Fruit fly (Drosophila melanogaster): ENCODE results near the gene CG7706.

CG7706 gene

dm6 chr3R:18628311-18628811, 49.3 kb upstream of the CG7706 start (continued):
- TF ChIP-seq hb (GFP tag; IDR thresholded peaks at IDR 0.05; ENCODE audit: partially characterized antibody) (peak; percentile 54; the same call in 2 of the 3 replicates), CG14860 (GFP tag; IDR thresholded peaks at IDR 0.05; ENCODE audit: partially characterized antibody) (peak; percentile 70), unpg (GFP tag; optimal IDR thresholded peaks at IDR 0.05) (no peak), Scr (GFP tag; IDR thresholded peaks at IDR 0.05; ENCODE audit: partially characterized antibody) (peak; percentile 57; the same call in 1 of the 2 replicates), CG7786 (GFP tag; optimal IDR thresholded peaks at IDR 0.05) (no peak), CG16813 (GFP tag; IDR thresholded peaks at IDR 0.05; ENCODE audit: partially characterized antibody) (peak; percentile 40; the same call in 2 of the 3 replicates), ssp (GFP tag; IDR thresholded peaks at IDR 0.05) (no peak), Sry-β (GFP tag; optimal IDR thresholded peaks at IDR 0.05) (peak; percentile 81), CG42726 (GFP tag; IDR thresholded peaks at IDR 0.05; ENCODE audit: partially characterized antibody) (0 out of 2 replicates have a peak, but pooled peaks have one; percentile 21), sc (optimal IDR thresholded peaks at IDR 0.05) (no peak), sc (GFP tag; optimal IDR thresholded peaks at IDR 0.05) (no peak), CG6791 (GFP tag; IDR thresholded peaks at IDR 0.05; ENCODE audit: partially characterized antibody) (peak; percentile 81), Atf-2 (GFP tag; optimal IDR thresholded peaks at IDR 0.05) (no peak)

- TF ChIP-seq CG17361 (GFP tag; IDR thresholded peaks at IDR 0.05) (no peak), gsb-n (tag; optimal IDR thresholded peaks at IDR 0.05) (peak; percentile 20), tup (GFP tag; optimal IDR thresholded peaks at IDR 0.05) (no peak), Rfx (GFP tag; IDR thresholded peaks at IDR 0.05) (no peak), CG11504 (tag; optimal IDR thresholded peaks at IDR 0.05) (peak; percentile 57), CG32532 (GFP tag; IDR thresholded peaks at IDR 0.05) (no peak), CG11093 (GFP tag; IDR thresholded peaks at IDR 0.05) (no peak), CG6689 (GFP tag; IDR thresholded peaks at IDR 0.05) (0 out of 2 replicates have a peak, but pooled peaks have one; percentile 21), sqz (GFP tag; optimal IDR thresholded peaks at IDR 0.05) (no peak), CG10147 (GFP tag; optimal IDR thresholded peaks at IDR 0.05) (no peak), CG14965 (GFP tag; optimal IDR thresholded peaks at IDR 0.05; ENCODE audit: borderline replicate concordance) (no peak), sc (optimal IDR thresholded peaks at IDR 0.05) (no peak), sc (GFP tag; optimal IDR thresholded peaks at IDR 0.05) (no peak), Dfd (GFP tag; optimal IDR thresholded peaks at IDR 0.05) (no peak), HLH3B (GFP tag; IDR thresholded peaks at IDR 0.05) (no peak), CG4328 (GFP tag; optimal IDR thresholded peaks at IDR 0.05) (no peak), tap (tag; optimal IDR thresholded peaks at IDR 0.05) (no peak), Oaz (GFP tag; IDR thresholded peaks at IDR 0.05) (no peak), ranshi (GFP tag; IDR thresholded peaks at IDR 0.05) (no peak), Hr51 (GFP tag; optimal IDR thresholded peaks at IDR 0.05) (no peak), Lpt (GFP tag; optimal IDR thresholded peaks at IDR 0.05) (no peak), row (GFP tag; IDR thresholded peaks at IDR 0.05) (peak; percentile 56), onecut (GFP tag; IDR thresholded peaks at IDR 0.05) (no peak), ash1 (GFP tag; optimal IDR thresholded peaks at IDR 0.05) (no peak), gem (tag; optimal IDR thresholded peaks at IDR 0.05) (peak; percentile 51), abd-A (tag; optimal IDR thresholded peaks at IDR 0.05) (no peak), otp (GFP tag; IDR thresholded peaks at IDR 0.05) (no peak), Hmr (GFP tag; optimal IDR thresholded peaks at IDR 0.05) (no peak), CoRest (tag; optimal IDR thresholded peaks at IDR 0.05) (peak; percentile 28), CG7271 (tag; optimal IDR thresholded peaks at IDR 0.05) (no peak), CG5245 (GFP tag; optimal IDR thresholded peaks at IDR 0.05) (no peak), CG2120 (GFP tag; optimal IDR thresholded peaks at IDR 0.05) (peak; percentile 6), ham (GFP tag; IDR thresholded peaks at IDR 0.05) (no peak), CG31441 (GFP tag; IDR thresholded peaks at IDR 0.05) (no peak), CG32767 (GFP tag; IDR thresholded peaks at IDR 0.05) (no peak), CG17385 (GFP tag; optimal IDR thresholded peaks at IDR 0.05) (peak; percentile 1), gro (GFP tag; optimal IDR thresholded peaks at IDR 0.05) (no peak), sr (GFP tag; IDR thresholded peaks at IDR 0.05) (no peak), sens-2 (GFP tag; IDR thresholded peaks at IDR 0.05) (no peak)
Measured at dm6 chr3R:18633099-18633498, 44.5 kb upstream of the CG7706 start.
